Fruit fly (Drosophila melanogaster): ENCODE measurements around the gene Zip71B.
A peak's percentile ranks its signal among the peaks of the same experiment; 100 is the strongest.

dm6 chr3L:14956288-14957032 is 35.6 kb upstream of the Zip71B start:
- TF ChIP-seq salm (tag; optimal IDR thresholded peaks at IDR 0.05) (no peak), CG18011 (GFP tag; optimal IDR thresholded peaks at IDR 0.05) (no peak), CG2202 (tag; optimal IDR thresholded peaks at IDR 0.05) (peak; percentile 80), eve (GFP tag; optimal IDR thresholded peaks at IDR 0.05) (no peak), sens (GFP tag) (peak; percentile 93), disco-r (GFP tag; optimal IDR thresholded peaks at IDR 0.05) (no peak), CG7271 (tag; optimal IDR thresholded peaks at IDR 0.05) (peak; percentile 92), CG33213 (GFP tag; optimal IDR thresholded peaks at IDR 0.05) (peak; percentile 16), Gsc (GFP tag; IDR thresholded peaks at IDR 0.05) (no peak), CG32767 (GFP tag; IDR thresholded peaks at IDR 0.05) (no peak), Scr (GFP tag; IDR thresholded peaks at IDR 0.05; ENCODE audit: partially characterized antibody) (no peak), gsb-n (tag; optimal IDR thresholded peaks at IDR 0.05) (peak; percentile 36), Hr78 (GFP tag; optimal IDR thresholded peaks at IDR 0.05) (no peak)
